Worm (Caenorhabditis elegans): ENCODE measurements around the gene ZK686.1.

ZK686.1 gene

DNA sequence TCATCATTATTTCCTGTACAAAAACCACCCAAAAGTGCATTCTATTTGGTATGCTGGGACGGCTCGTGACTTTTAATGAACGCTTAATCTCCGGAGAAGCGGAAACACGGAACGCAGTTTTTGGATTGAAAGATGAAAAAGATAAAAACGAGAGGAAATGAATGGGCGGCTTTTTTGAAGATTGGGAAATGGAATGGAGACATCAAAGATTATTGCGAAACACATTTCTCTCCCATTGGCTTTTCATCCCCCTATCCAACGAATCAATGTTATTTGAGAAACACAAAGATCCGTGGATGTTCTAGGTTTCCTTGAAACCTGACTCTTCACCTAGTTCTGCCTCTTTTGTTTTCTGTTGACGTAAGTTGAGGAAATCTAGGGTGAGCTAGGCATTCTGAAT, 48.5 kb upstream of the ZK686.1 start (continued):
- TF ChIP-seq elt-3 (tag; optimal IDR thresholded peaks at IDR 0.05) (no peak), nhr-12 (tag; optimal IDR thresholded peaks at IDR 0.05) (no peak), C34F6.9 (tag; optimal IDR thresholded peaks at IDR 0.05) (no peak), nhr-77 (tag; optimal IDR thresholded peaks at IDR 0.05) (no peak), dmd-4 (tag; optimal IDR thresholded peaks at IDR 0.05) (no peak)

DNA sequence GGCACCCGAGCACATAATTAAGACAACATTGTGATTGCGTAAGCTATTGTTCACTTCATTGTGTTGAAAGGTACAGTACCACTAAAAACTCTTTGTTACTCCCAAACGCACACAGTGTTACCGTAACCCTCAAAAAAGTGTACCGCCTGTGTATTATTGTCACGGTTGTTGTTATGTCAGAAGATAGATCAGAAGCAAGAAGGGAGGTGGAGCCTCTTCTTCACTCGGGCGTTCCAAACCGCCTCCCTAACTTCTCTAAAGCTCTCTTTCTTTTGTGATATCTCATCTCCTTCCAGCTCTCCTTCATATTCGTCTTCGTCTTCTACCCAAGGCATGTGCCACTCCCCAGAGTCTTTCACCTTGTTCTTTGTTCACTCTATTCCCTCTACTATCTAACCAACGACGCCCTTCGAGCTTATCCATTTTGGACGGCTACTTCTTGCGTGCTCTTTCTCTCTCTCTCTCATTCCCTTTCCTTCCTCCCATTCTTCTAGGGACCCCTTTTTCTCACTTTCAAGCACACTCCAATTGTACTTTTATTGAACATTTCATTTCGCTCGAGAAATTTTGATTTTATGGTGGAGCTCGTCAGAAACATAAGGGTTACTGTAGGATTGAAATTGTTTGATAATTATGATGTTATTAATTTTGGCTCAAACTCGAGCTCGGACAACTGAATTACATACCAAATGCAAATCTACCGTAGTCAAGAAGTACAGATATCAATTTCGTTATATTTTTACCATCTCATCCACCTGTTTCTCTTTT, 47.3 kb upstream of the ZK686.1 start:
- no peak for TF ChIP-seq unc-62 (GFP tag; optimal IDR thresholded peaks at IDR 0.05)
- TF ChIP-seq lin-39 (tag; optimal IDR thresholded peaks at IDR 0.05) = no peak
- no peak for TF ChIP-seq alr-1 (tag; optimal IDR thresholded peaks at IDR 0.05)
- TF ChIP-seq nhr-12 (tag; optimal IDR thresholded peaks at IDR 0.05) = no peak
- TF ChIP-seq R02D3.7 (tag; optimal IDR thresholded peaks at IDR 0.05) = no peak
- no peak for TF ChIP-seq ceh-82 (tag; optimal IDR thresholded peaks at IDR 0.05)
- no peak for TF ChIP-seq nhr-6 (tag; optimal IDR thresholded peaks at IDR 0.05)
- no peak for TF ChIP-seq unc-39 (tag; optimal IDR thresholded peaks at IDR 0.05)
- TF ChIP-seq egl-27 (tag; optimal IDR thresholded peaks at IDR 0.05) = no peak
- TF ChIP-seq nhr-21 (tag; optimal IDR thresholded peaks at IDR 0.05) = no peak
- TF ChIP-seq snpc-4 (tag; optimal IDR thresholded peaks at IDR 0.05) = no peak
- TF ChIP-seq elt-1 (tag; optimal IDR thresholded peaks at IDR 0.05) = no peak
- no peak for TF ChIP-seq nhr-237 (tag; optimal IDR thresholded peaks at IDR 0.05)
- TF ChIP-seq skn-1 (tag; optimal IDR thresholded peaks at IDR 0.05) = no peak
- peak in 1 of 2 experiments; percentile 43 for TF ChIP-seq lsy-2 (tag; optimal IDR thresholded peaks at IDR 0.05)
- no peak for TF ChIP-seq nhr-25 (tag; optimal IDR thresholded peaks at IDR 0.05)
- TF ChIP-seq mbf-1 (tag; optimal IDR thresholded peaks at IDR 0.05) = no peak
- no peak for TF ChIP-seq lin-11 (tag; optimal IDR thresholded peaks at IDR 0.05)
- no peak for TF ChIP-seq ama-1 (optimal IDR thresholded peaks at IDR 0.05)
- no peak for TF ChIP-seq ztf-11 (tag; optimal IDR thresholded peaks at IDR 0.05)
- peak; percentile 17 to 19 for TF ChIP-seq mdl-1 (tag; optimal IDR thresholded peaks at IDR 0.05)
- no peak for TF ChIP-seq mab-5 (tag; optimal IDR thresholded peaks at IDR 0.05)
- no peak for TF ChIP-seq peb-1 (tag; optimal IDR thresholded peaks at IDR 0.05)
- peak; percentile 13 for TF ChIP-seq sma-9 (GFP tag; optimal IDR thresholded peaks at IDR 0.05)
- no peak for TF ChIP-seq sma-9 (tag; optimal IDR thresholded peaks at IDR 0.05)
- no peak for TF ChIP-seq sem-4 (tag; optimal IDR thresholded peaks at IDR 0.05)
- TF ChIP-seq crh-2 (tag; optimal IDR thresholded peaks at IDR 0.05) = peak; percentile 33
- no peak for TF ChIP-seq nhr-11 (tag; optimal IDR thresholded peaks at IDR 0.05)
- no peak for TF ChIP-seq fos-1 (tag; optimal IDR thresholded peaks at IDR 0.05)
- TF ChIP-seq zag-1 (tag; optimal IDR thresholded peaks at IDR 0.05) = no peak
- TF ChIP-seq ztf-4 (tag; optimal IDR thresholded peaks at IDR 0.05) = peak; percentile 37
- peak; percentile 47 for TF ChIP-seq nhr-129 (tag; optimal IDR thresholded peaks at IDR 0.05)
- TF ChIP-seq ztf-1 (GFP tag; conservative IDR thresholded peaks at IDR 0.05) = no peak
- no peak for TF ChIP-seq dmd-4 (tag; optimal IDR thresholded peaks at IDR 0.05)
- peak; percentile 55 for TF ChIP-seq F13H6.1 (tag; optimal IDR thresholded peaks at IDR 0.05)
- TF ChIP-seq C34F6.9 (tag; optimal IDR thresholded peaks at IDR 0.05) = peak; percentile 61
- no peak for TF ChIP-seq sma-3 (GFP tag; optimal IDR thresholded peaks at IDR 0.05)
- no peak for TF ChIP-seq nhr-23 (tag; optimal IDR thresholded peaks at IDR 0.05)
- peak; percentile 53 for TF ChIP-seq unc-55 (GFP tag; optimal IDR thresholded peaks at IDR 0.05)
- TF ChIP-seq nhr-10 (tag; optimal IDR thresholded peaks at IDR 0.05) = no peak
- TF ChIP-seq gmeb-1 (tag; optimal IDR thresholded peaks at IDR 0.05) = no peak
- no peak for TF ChIP-seq nhr-77 (tag; optimal IDR thresholded peaks at IDR 0.05)
- no peak for TF ChIP-seq ZK546.5 (tag; optimal IDR thresholded peaks at IDR 0.05)
- TF ChIP-seq aly-2 (tag; optimal IDR thresholded peaks at IDR 0.05) = no peak
- TF ChIP-seq blmp-1 (tag; optimal IDR thresholded peaks at IDR 0.05; ENCODE audit: insufficient read depth) = no peak
- no peak for TF ChIP-seq lin-13 (GFP tag; optimal IDR thresholded peaks at IDR 0.05)
- no peak for TF ChIP-seq elt-3 (tag; optimal IDR thresholded peaks at IDR 0.05)
- no peak for TF ChIP-seq ceh-16 (tag; optimal IDR thresholded peaks at IDR 0.05)
- TF ChIP-seq Y55F3AM.14 (GFP tag; optimal IDR thresholded peaks at IDR 0.05) = no peak

Measured in whole organism, L2 larva.